Worm (Caenorhabditis elegans): ENCODE data around the gene F43E2.1.

ce11 chrII:7356326-7356725, 18.8 kb upstream of the F43E2.1 start, which contains the start of gene haf-2:
- no peak for TF ChIP-seq nhr-11 (tag; optimal IDR thresholded peaks at IDR 0.05)
- TF ChIP-seq ztf-4 (tag; optimal IDR thresholded peaks at IDR 0.05) = no peak
- no peak for TF ChIP-seq ceh-82 (tag; optimal IDR thresholded peaks at IDR 0.05)
- TF ChIP-seq ama-1 (optimal IDR thresholded peaks at IDR 0.05) = no peak
- no peak for TF ChIP-seq nhr-77 (tag; optimal IDR thresholded peaks at IDR 0.05)
- no peak for TF ChIP-seq fos-1 (tag; optimal IDR thresholded peaks at IDR 0.05)
- TF ChIP-seq egl-27 (tag; optimal IDR thresholded peaks at IDR 0.05) = no peak
